Fruit fly (Drosophila melanogaster) whole organism, embryonic: ENCODE measurements around the gene mRpL4.

ENCODE experiments used
- Adf1 ChIP-seq: fragments of 200-800 bp; sonication (Bioruptor generic); IDR thresholded peaks from 2 replicates; pipeline ENCODE4 v1.3.6; 2022; ENCODE audit warnings: missing biosample characterization, missing genetic modification characterization
- CG1024 ChIP-seq: fragments of 200-800 bp; sonication (Bioruptor generic); IDR thresholded peaks from 2 replicates; pipeline ENCODE4 v1.3.6; 2022; ENCODE audit warnings: missing biosample characterization, missing genetic modification characterization
- CG11560 ChIP-seq: fragments of 200-800 bp; sonication (Bioruptor generic); IDR thresholded peaks from 3 replicates; pipeline ENCODE4 v1.3.6; 2022; ENCODE audit warnings: missing biosample characterization, missing genetic modification characterization
- CG12942 ChIP-seq: fragments of 200-800 bp; sonication (Bioruptor generic); optimal IDR thresholded peaks from 3 replicates; lab custom pipeline; 2016; ENCODE audit warnings: missing biosample characterization, missing genetic modification characterization
- CG15073 ChIP-seq: fragments of 200-800 bp; sonication (Bioruptor generic); optimal IDR thresholded peaks from 2 replicates; lab custom pipeline; 2016; ENCODE audit warnings: missing biosample characterization, missing genetic modification characterization
- CG15269 ChIP-seq: fragments of 200-800 bp; sonication (Bioruptor generic); optimal IDR thresholded peaks from 2 replicates; lab custom pipeline; 2018; ENCODE audit warnings: missing biosample characterization, mild to moderate bottlenecking, missing genetic modification characterization, moderate library complexity
- CG15514 ChIP-seq: fragments of 200-800 bp; sonication (Bioruptor generic); optimal IDR thresholded peaks from 3 replicates; lab custom pipeline; 2017; ENCODE audit warnings: missing biosample characterization, missing genetic modification characterization, mild to moderate bottlenecking, moderate library complexity, missing genetic modification reagents
- CG15696 ChIP-seq: fragments of 200-800 bp; sonication (Bioruptor generic); optimal IDR thresholded peaks from 2 replicates; lab custom pipeline; 2019; ENCODE audit warnings: missing biosample characterization, mild to moderate bottlenecking, missing genetic modification characterization, moderate library complexity
- CG16815 ChIP-seq: fragments of 200-800 bp; sonication (Bioruptor generic); optimal IDR thresholded peaks from 3 replicates; lab custom pipeline; 2017; ENCODE audit warnings: missing biosample characterization, mild to moderate bottlenecking, missing genetic modification characterization
- CG17186 ChIP-seq: fragments of 200-800 bp; sonication (Bioruptor generic); optimal IDR thresholded peaks from 3 replicates; lab custom pipeline; 2017; ENCODE audit warnings: missing biosample characterization, missing genetic modification reagents, missing genetic modification characterization
- CG1792 ChIP-seq: fragments of 200-800 bp; sonication (Bioruptor generic); optimal IDR thresholded peaks from 2 replicates; lab custom pipeline; 2016; ENCODE audit warnings: missing biosample characterization, missing genetic modification characterization
- CG2120 ChIP-seq: fragments of 200-800 bp; sonication (Bioruptor generic); optimal IDR thresholded peaks from 3 replicates; lab custom pipeline; 2016; ENCODE audit warnings: missing biosample characterization, missing genetic modification characterization
- CG2199 ChIP-seq: fragments of 200-800 bp; sonication (Bioruptor generic); IDR thresholded peaks from 3 replicates; pipeline ENCODE4 v1.3.6; 2022; ENCODE audit warnings: missing biosample characterization, missing genetic modification characterization
- CG3065 ChIP-seq: fragments of 200-800 bp; sonication (Bioruptor generic); optimal IDR thresholded peaks from 2 replicates; lab custom pipeline; 2016; ENCODE audit warnings: missing biosample characterization, missing genetic modification characterization
- CG31224 ChIP-seq: fragments of 200-800 bp; sonication (Bioruptor generic); IDR thresholded peaks from 2 replicates; pipeline ENCODE4 v1.3.6; 2022; ENCODE audit warnings: missing biosample characterization, missing genetic modification characterization
- CG31441 ChIP-seq: fragments of 200-800 bp; sonication (Bioruptor generic); IDR thresholded peaks from 2 replicates; pipeline ENCODE4 v1.3.6; 2022; ENCODE audit warnings: missing biosample characterization, missing genetic modification characterization
- CG43689 ChIP-seq: fragments of 200-800 bp; sonication (Bioruptor generic); IDR thresholded peaks from 2 replicates; pipeline ENCODE4 v1.3.6; 2022; ENCODE audit warnings: missing biosample characterization, missing genetic modification characterization
- CG7987 ChIP-seq: fragments of 200-800 bp; sonication (Bioruptor generic); optimal IDR thresholded peaks from 2 replicates; lab custom pipeline; 2018; ENCODE audit warnings: missing biosample characterization, mild to moderate bottlenecking, missing genetic modification characterization, moderate library complexity
- CG8478 ChIP-seq: fragments of >200 bp; optimal IDR thresholded peaks from 2 replicates; lab custom pipeline; 2018
- Dad ChIP-seq: fragments of 200-800 bp; sonication (Bioruptor generic); optimal IDR thresholded peaks from 3 replicates; lab custom pipeline; 2016; ENCODE audit warnings: missing biosample characterization, missing genetic modification characterization
- E2f2 ChIP-seq: fragments of 200-800 bp; sonication (Bioruptor generic); IDR thresholded peaks from 2 replicates; pipeline ENCODE4 v1.3.6; 2022; ENCODE audit warnings: missing biosample characterization, missing genetic modification characterization
- GATAe ChIP-seq: fragments of 200-800 bp; sonication (Bioruptor generic); conservative IDR thresholded peaks from 2 replicates; pipeline ENCODE4 v1.3.6; 2022; ENCODE audit warnings: missing biosample characterization, missing genetic modification characterization
- Hr51 ChIP-seq, 2 experiments: fragments of 200-800 bp; sonication (Bioruptor generic); optimal IDR thresholded peaks; 2 replicates in 1 of 2; 3 replicates in 1 of 2; lab custom pipeline; 2016 to 2018; ENCODE audit warnings: missing biosample characterization in 2 of 2, missing genetic modification characterization in 2 of 2, mild to moderate bottlenecking in 1 of 2, moderate library complexity in 1 of 2
- Hr78 ChIP-seq, 2 experiments: fragments of 200-800 bp in 1 of 2; fragments of >200 bp in 1 of 2; sonication (Bioruptor generic) in 1 of 2; optimal IDR thresholded peaks; 2 replicates each; lab custom pipeline; 2017 to 2019; ENCODE audit warnings: missing biosample characterization in 2 of 2, missing genetic modification characterization in 2 of 2, mild to moderate bottlenecking in 1 of 2, moderate library complexity in 1 of 2
- MBD-R2 ChIP-seq: fragments of 200-800 bp; sonication (Bioruptor generic); IDR thresholded peaks from 2 replicates; pipeline ENCODE4 v1.3.6; 2022; ENCODE audit warnings: missing biosample characterization, missing genetic modification characterization
- Sry-β ChIP-seq: fragments of 200-800 bp; sonication (Bioruptor generic); optimal IDR thresholded peaks from 2 replicates; lab custom pipeline; 2018; ENCODE audit warnings: missing biosample characterization, mild to moderate bottlenecking, missing genetic modification characterization, moderate library complexity
- Tbp ChIP-seq: fragments of >200 bp; optimal IDR thresholded peaks from 2 replicates; lab custom pipeline; 2018; ENCODE audit warnings: missing biosample characterization, missing genetic modification characterization
- bigmax ChIP-seq: fragments of 200-800 bp; sonication (Bioruptor generic); optimal IDR thresholded peaks from 2 replicates; lab custom pipeline; 2018; ENCODE audit warnings: missing biosample characterization, mild to moderate bottlenecking, missing genetic modification characterization
- btn ChIP-seq: fragments of 200-800 bp; sonication (Bioruptor generic); optimal IDR thresholded peaks from 2 replicates; lab custom pipeline; 2016; ENCODE audit warnings: missing biosample characterization, missing genetic modification characterization
- cas ChIP-seq: fragments of 200-800 bp; sonication (Bioruptor generic); IDR thresholded peaks from 2 replicates; pipeline ENCODE4 v1.3.6; 2022; ENCODE audit warnings: missing biosample characterization, missing genetic modification characterization
- fd102C ChIP-seq: fragments of 200-800 bp; sonication (Bioruptor generic); optimal IDR thresholded peaks from 2 replicates; lab custom pipeline; 2018; ENCODE audit warnings: missing biosample characterization, mild to moderate bottlenecking, missing genetic modification characterization, moderate library complexity
- grau ChIP-seq: fragments of 200-800 bp; optimal IDR thresholded peaks from 3 replicates; lab custom pipeline; 2019; ENCODE audit warnings: missing biosample characterization, mild to moderate bottlenecking, missing genetic modification characterization, moderate library complexity
- gro ChIP-seq: fragments of 200-800 bp; sonication (Bioruptor generic); optimal IDR thresholded peaks from 2 replicates; lab custom pipeline; 2016; ENCODE audit warnings: missing biosample characterization, missing genetic modification characterization
- hb ChIP-seq: fragments of 200-800 bp; sonication (Bioruptor generic); IDR thresholded peaks from 3 replicates; pipeline ENCODE4 v1.3.6; 2022; ENCODE audit warnings: missing biosample characterization, missing genetic modification characterization; ENCODE audit not compliant: partially characterized antibody
- hkb ChIP-seq, 2 experiments: fragments of 200-800 bp in 1 of 2; fragments of >200 bp in 1 of 2; sonication (Bioruptor generic) in 1 of 2; IDR thresholded peaks in 1 of 2; optimal IDR thresholded peaks in 1 of 2; 2 replicates each; pipeline versions ENCODE4 v1.3.6 to Lab custom; 2017 to 2022; ENCODE audit warnings: missing biosample characterization in 1 of 2, missing genetic modification characterization in 1 of 2
- hth ChIP-seq: fragments of >200 bp; optimal IDR thresholded peaks from 2 replicates; lab custom pipeline; 2017; ENCODE audit warnings: inconsistent platforms
- kah ChIP-seq: fragments of 200-800 bp; sonication (Bioruptor generic); optimal IDR thresholded peaks from 2 replicates; lab custom pipeline; 2018; ENCODE audit warnings: missing biosample characterization, mild to moderate bottlenecking, missing genetic modification characterization
- kni ChIP-seq: fragments of 200-800 bp; sonication (Bioruptor generic); optimal IDR thresholded peaks from 3 replicates; lab custom pipeline; 2017; ENCODE audit warnings: mild to moderate bottlenecking, missing biosample characterization, missing genetic modification reagents, missing genetic modification characterization
- lov ChIP-seq, 2 experiments: fragments of 200-800 bp in 1 of 2; fragments of >200 bp in 1 of 2; sonication (Bioruptor generic) in 1 of 2; IDR thresholded peaks in 1 of 2; optimal IDR thresholded peaks in 1 of 2; 2 replicates in 1 of 2; 3 replicates in 1 of 2; pipeline versions ENCODE4 v1.3.6 to Lab custom; 2017 to 2022; ENCODE audit warnings: missing biosample characterization in 1 of 2, missing genetic modification characterization in 1 of 2
- oc ChIP-seq: fragments of 200-800 bp; sonication (Bioruptor generic); optimal IDR thresholded peaks from 2 replicates; lab custom pipeline; 2018; ENCODE audit warnings: missing biosample characterization, mild to moderate bottlenecking, missing genetic modification characterization, moderate library complexity
- otp ChIP-seq: fragments of 200-800 bp; sonication (Bioruptor generic); IDR thresholded peaks from 3 replicates; pipeline ENCODE4, ENCODE4 v1.3.6; 2022; ENCODE audit warnings: missing biosample characterization, missing genetic modification characterization
- pb ChIP-seq: fragments of 200-800 bp; sonication (Bioruptor generic); optimal IDR thresholded peaks from 3 replicates; lab custom pipeline; 2016; ENCODE audit warnings: missing biosample characterization, missing genetic modification characterization
- scrt ChIP-seq: fragments of 200-800 bp; sonication (Bioruptor generic); optimal IDR thresholded peaks from 2 replicates; lab custom pipeline; 2018; ENCODE audit warnings: missing biosample characterization, mild to moderate bottlenecking, missing genetic modification characterization, moderate library complexity
- sens ChIP-seq: fragments of 200-800 bp; sonication (Bioruptor generic); peaks from one replicate; lab custom pipeline; 2016; ENCODE audit warnings: missing biosample characterization, missing genetic modification characterization
- seq ChIP-seq: fragments of 200-800 bp; sonication (Bioruptor generic); IDR thresholded peaks from 2 replicates; pipeline ENCODE4 v1.3.6; 2022; ENCODE audit warnings: missing biosample characterization, missing genetic modification characterization
- unc-4 ChIP-seq: fragments of 200-800 bp; sonication (Bioruptor generic); IDR thresholded peaks from 2 replicates; pipeline ENCODE4 v1.3.6; 2022; ENCODE audit warnings: missing biosample characterization, missing genetic modification characterization; ENCODE audit not compliant: partially characterized antibody
- yki ChIP-seq: fragments of >200 bp; optimal IDR thresholded peaks from 3 replicates; lab custom pipeline; 2018
- zen ChIP-seq: fragments of 200-800 bp; sonication (Bioruptor generic); optimal IDR thresholded peaks from 3 replicates; lab custom pipeline; 2018; ENCODE audit warnings: missing biosample characterization, mild to moderate bottlenecking, missing genetic modification characterization, moderate library complexity

The mRpL4 gene

dm6 chr2L:16299466-16300311 is 29.2 kb downstream of the mRpL4 start, which contains the start of the genes heix and CG17328 (continued):
- TF ChIP-seq CG16815 (GFP tag; lab: Kevin White, UChicago): peak; percentile 67
- no peak for TF ChIP-seq CG43689 (GFP tag; lab: Robert Waterston, UW)
- TF ChIP-seq Tbp (GFP tag; lab: Kevin White, UChicago): no peak
- TF ChIP-seq CG3065 (GFP tag; lab: Kevin White, UChicago): peak; percentile 7
- TF ChIP-seq Sry-β: no peak
- TF ChIP-seq fd102C (GFP tag; lab: Kevin White, UChicago): no peak
- TF ChIP-seq CG2199 (GFP tag; lab: Robert Waterston, UW): peak; percentile 55; the same call in 1 of the 3 replicates
- peak; percentile 75; the same call in 1 of the 2 replicates for TF ChIP-seq MBD-R2
- TF ChIP-seq scrt: peak; percentile 37
- peak; percentile 11 for TF ChIP-seq pb (GFP tag; lab: Kevin White, UChicago)
- TF ChIP-seq CG11560: no peak; the same call in 2 of the 3 replicates
- no peak for TF ChIP-seq bigmax
- no peak for TF ChIP-seq lov (optimal IDR thresholded peaks at IDR 0.05; lab: Kevin White, UChicago)
- no peak for TF ChIP-seq lov (GFP tag; IDR thresholded peaks at IDR 0.05; lab: Robert Waterston, UW)
- no peak for TF ChIP-seq CG15073 (GFP tag; lab: Kevin White, UChicago)
- no peak for TF ChIP-seq Adf1 (GFP tag; lab: Robert Waterston, UW)
- no peak for TF ChIP-seq hb (GFP tag; lab: Robert Waterston, UW)
- no peak; the same call in 1 of the 3 replicates for TF ChIP-seq otp (GFP tag; lab: Robert Waterston, UW)
- peak; percentile 72 for TF ChIP-seq CG15696 (tag; lab: Kevin White, UChicago)
- peak; percentile 94 for TF ChIP-seq sens (GFP tag; lab: Kevin White, UChicago)
- peak; percentile 57 for TF ChIP-seq CG12942 (GFP tag; lab: Kevin White, UChicago)
- TF ChIP-seq CG17186 (GFP tag; lab: Kevin White, UChicago): peak; percentile 61
- no peak; the same call in 1 of the 2 replicates for TF ChIP-seq CG31441 (GFP tag; lab: Robert Waterston, UW)
- TF ChIP-seq kni (GFP tag; lab: Kevin White, UChicago): no peak
- TF ChIP-seq CG15514: peak; percentile 43
- TF ChIP-seq CG1792: peak; percentile 1
- peak; percentile 64; the same call in 1 of the 2 replicates for TF ChIP-seq CG1024 (GFP tag; lab: Robert Waterston, UW)
- TF ChIP-seq zen (tag; lab: Kevin White, UChicago): peak; percentile 54
- peak; percentile 4 for TF ChIP-seq hkb (optimal IDR thresholded peaks at IDR 0.05; lab: Kevin White, UChicago)
- peak; percentile 37; the same call in 1 of the 2 replicates for TF ChIP-seq hkb (GFP tag; IDR thresholded peaks at IDR 0.05; lab: Robert Waterston, UW)
- TF ChIP-seq CG8478 (lab: Kevin White, UChicago): no peak
- TF ChIP-seq hth (lab: Kevin White, UChicago): no peak
- TF ChIP-seq yki (lab: Kevin White, UChicago): no peak
- peak; percentile 87 for TF ChIP-seq CG2120 (GFP tag; lab: Kevin White, UChicago)
- TF ChIP-seq Hr51 (GFP tag; optimal IDR thresholded peaks at IDR 0.05; lab: Kevin White, UChicago): peak in 1 of 2 experiments; percentile 13
- peak; percentile 93 for TF ChIP-seq kah (GFP tag; lab: Kevin White, UChicago)
- TF ChIP-seq CG31224 (GFP tag; lab: Robert Waterston, UW): peak; percentile 44; the same call in 1 of the 2 replicates
- TF ChIP-seq gro (GFP tag; lab: Kevin White, UChicago): peak; percentile 31
- no peak for TF ChIP-seq btn (GFP tag; lab: Kevin White, UChicago)
- TF ChIP-seq cas (GFP tag; lab: Robert Waterston, UW): no peak
- TF ChIP-seq Dad (GFP tag; lab: Kevin White, UChicago): peak; percentile 28
- peak; percentile 99 for TF ChIP-seq grau (tag; lab: Kevin White, UChicago)
- no peak for TF ChIP-seq CG15269 (tag; lab: Kevin White, UChicago)
- TF ChIP-seq oc (tag; lab: Kevin White, UChicago): no peak
- no peak for TF ChIP-seq Hr78 (GFP tag; optimal IDR thresholded peaks at IDR 0.05; lab: Kevin White, UChicago)
- TF ChIP-seq seq (GFP tag; lab: Robert Waterston, UW): peak; percentile 28; the same call in 1 of the 2 replicates
- no peak for TF ChIP-seq unc-4 (GFP tag; lab: Robert Waterston, UW)
- peak; percentile 48 for TF ChIP-seq E2f2
- no peak for TF ChIP-seq GATAe (GFP tag; lab: Robert Waterston, UW)
- no peak for TF ChIP-seq CG7987 (GFP tag; lab: Kevin White, UChicago)
